Worm (Caenorhabditis elegans) whole organism, late embryonic: ENCODE measurements around the gene F07F6.7.

ENCODE experiments used
- C08G9.2 ChIP-seq: sonication (generic microtip); optimal IDR thresholded peaks from 2 replicates; lab custom pipeline; 2016; ENCODE audit warnings: mild to moderate bottlenecking, missing genetic modification characterization, moderate library complexity, missing compliant biosample characterization
- C38D4.7 ChIP-seq: fragments of 200-800 bp; sonication (Bioruptor generic); optimal IDR thresholded peaks from 2 replicates; lab custom pipeline; 2018; ENCODE audit warnings: mild to moderate bottlenecking, missing genetic modification characterization, moderate library complexity, missing compliant biosample characterization
- F13H6.1 ChIP-seq: sonication (generic microtip); optimal IDR thresholded peaks from 2 replicates; lab custom pipeline; 2016; ENCODE audit warnings: missing genetic modification characterization, missing compliant biosample characterization
- K09A11.1 ChIP-seq: sonication (generic microtip); optimal IDR thresholded peaks from 2 replicates; lab custom pipeline; 2017; ENCODE audit warnings: antibody characterized with exemption, mild to moderate bottlenecking, missing genetic modification characterization, missing compliant biosample characterization; ENCODE audit not compliant: insufficient read depth
- Y22D7AL.16 ChIP-seq: sonication (generic microtip); optimal IDR thresholded peaks from 2 replicates; lab custom pipeline; 2016; ENCODE audit warnings: missing genetic modification characterization, missing compliant biosample characterization
- ahr-1 ChIP-seq: sonication (generic microtip); optimal IDR thresholded peaks from 2 replicates; lab custom pipeline; 2016; ENCODE audit warnings: missing genetic modification characterization, missing compliant biosample characterization
- ceh-18 ChIP-seq: sonication (generic microtip); optimal IDR thresholded peaks from 2 replicates; lab custom pipeline; 2016; ENCODE audit warnings: missing genetic modification characterization, missing compliant biosample characterization
- ceh-19 ChIP-seq: fragments of 200-800 bp; sonication (Bioruptor generic); optimal IDR thresholded peaks from 2 replicates; lab custom pipeline; 2018; ENCODE audit warnings: mild to moderate bottlenecking, missing genetic modification characterization, missing compliant biosample characterization
- ceh-22 ChIP-seq: sonication (generic microtip); optimal IDR thresholded peaks from 2 replicates; lab custom pipeline; 2017; ENCODE audit warnings: missing biosample characterization, missing genetic modification characterization
- ceh-30 ChIP-seq: fragments of 150-350 bp; optimal IDR thresholded peaks from 2 replicates; lab custom pipeline; 2014; ENCODE audit warnings: missing biosample characterization, missing genetic modification characterization
- ceh-31 ChIP-seq: sonication (generic microtip); optimal IDR thresholded peaks from 2 replicates; lab custom pipeline; 2016; ENCODE audit warnings: missing genetic modification characterization, missing compliant biosample characterization
- ceh-34 ChIP-seq: sonication (generic microtip); optimal IDR thresholded peaks from 2 replicates; lab custom pipeline; 2016; ENCODE audit warnings: mild to moderate bottlenecking, missing genetic modification characterization, missing compliant biosample characterization
- ceh-48 ChIP-seq: sonication (generic microtip); optimal IDR thresholded peaks from 2 replicates; lab custom pipeline; 2016; ENCODE audit warnings: missing genetic modification characterization, inconsistent platforms, missing compliant biosample characterization
- che-1 ChIP-seq: sonication (generic microtip); optimal IDR thresholded peaks from 2 replicates; lab custom pipeline; 2016; ENCODE audit warnings: mild to moderate bottlenecking, missing genetic modification characterization, missing compliant biosample characterization
- dmd-4 ChIP-seq: sonication (generic microtip); optimal IDR thresholded peaks from 2 replicates; lab custom pipeline; 2016; ENCODE audit warnings: borderline replicate concordance, missing genetic modification characterization, missing compliant biosample characterization
- dve-1 ChIP-seq: sonication (generic microtip); optimal IDR thresholded peaks from 2 replicates; lab custom pipeline; 2017; ENCODE audit warnings: antibody characterized with exemption, mild to moderate bottlenecking, missing genetic modification characterization, missing compliant biosample characterization
- elt-2 ChIP-seq: sonication (generic microtip); optimal IDR thresholded peaks from 2 replicates; lab custom pipeline; 2016; ENCODE audit warnings: missing genetic modification reagents, missing genetic modification characterization, missing compliant biosample characterization
- ets-4 ChIP-seq: sonication (generic microtip); optimal IDR thresholded peaks from 2 replicates; lab custom pipeline; 2016; ENCODE audit warnings: missing genetic modification characterization, missing compliant biosample characterization
- fkh-6 ChIP-seq: sonication (generic microtip); optimal IDR thresholded peaks from 2 replicates; lab custom pipeline; 2016; ENCODE audit warnings: missing genetic modification characterization, missing compliant biosample characterization
- hlh-13 ChIP-seq: fragments of 200-800 bp; sonication (Bioruptor generic); optimal IDR thresholded peaks from 2 replicates; lab custom pipeline; 2018; ENCODE audit warnings: mild to moderate bottlenecking, missing genetic modification characterization, missing compliant biosample characterization
- hlh-15 ChIP-seq: sonication (generic microtip); optimal IDR thresholded peaks from 2 replicates; lab custom pipeline; 2016; ENCODE audit warnings: missing genetic modification characterization, missing compliant biosample characterization
- hlh-6 ChIP-seq: sonication (generic microtip); optimal IDR thresholded peaks from 2 replicates; lab custom pipeline; 2016; ENCODE audit warnings: missing genotype, missing genetic modification characterization, missing compliant biosample characterization
- hlh-8 ChIP-seq: sonication (generic microtip); optimal IDR thresholded peaks from 2 replicates; lab custom pipeline; 2016; ENCODE audit warnings: missing genotype, missing genetic modification characterization, missing compliant biosample characterization
- lim-6 ChIP-seq: sonication (generic microtip); optimal IDR thresholded peaks from 2 replicates; lab custom pipeline; 2016; ENCODE audit warnings: missing genetic modification characterization, missing compliant biosample characterization
- nfya-1 ChIP-seq: sonication (generic microtip); optimal IDR thresholded peaks from 2 replicates; lab custom pipeline; 2017; ENCODE audit warnings: missing genetic modification characterization, mild to moderate bottlenecking, missing compliant biosample characterization, antibody characterized with exemption, moderate library complexity
- nhr-232 ChIP-seq: sonication (generic microtip); optimal IDR thresholded peaks from 2 replicates; lab custom pipeline; 2016; ENCODE audit warnings: missing genetic modification characterization, missing compliant biosample characterization
- pat-9 ChIP-seq: fragments of 200-800 bp; sonication (Bioruptor generic); optimal IDR thresholded peaks from 2 replicates; lab custom pipeline; 2018; ENCODE audit warnings: mild to moderate bottlenecking, missing genetic modification characterization, moderate library complexity, missing compliant biosample characterization
- pax-1 ChIP-seq: fragments of 150-350 bp; optimal IDR thresholded peaks from 2 replicates; lab custom pipeline; 2014; ENCODE audit warnings: missing biosample characterization, missing genetic modification characterization
- pha-4 ChIP-seq: fragments of 150-350 bp; optimal IDR thresholded peaks from 2 replicates; lab custom pipeline; 2018; ENCODE audit warnings: missing biosample characterization, missing genetic modification reagents, missing genetic modification characterization
- pros-1 ChIP-seq: fragments of 150-350 bp; optimal IDR thresholded peaks from 2 replicates; lab custom pipeline; 2014; ENCODE audit warnings: missing biosample characterization, missing genetic modification reagents, missing genetic modification characterization
- ref-2 ChIP-seq: sonication (generic microtip); optimal IDR thresholded peaks from 2 replicates; lab custom pipeline; 2016; ENCODE audit warnings: missing genetic modification characterization, missing compliant biosample characterization
- rnt-1 ChIP-seq: sonication (generic microtip); optimal IDR thresholded peaks from 2 replicates; lab custom pipeline; 2016; ENCODE audit warnings: missing genetic modification characterization, missing compliant biosample characterization
- sdc-2 ChIP-seq: sonication (generic microtip); optimal IDR thresholded peaks from 2 replicates; lab custom pipeline; 2016; ENCODE audit warnings: missing genotype, missing genetic modification characterization, missing compliant biosample characterization
- sox-2 ChIP-seq: fragments of 200-800 bp; sonication (Bioruptor generic); IDR thresholded peaks from 2 replicates; pipeline ENCODE4 v1.3.6; 2022; ENCODE audit warnings: missing genetic modification reagents, missing genetic modification characterization, missing compliant biosample characterization
- sox-4 ChIP-seq: sonication (generic microtip); optimal IDR thresholded peaks from 2 replicates; lab custom pipeline; 2017; ENCODE audit warnings: mild to moderate bottlenecking, missing genetic modification characterization, inconsistent platforms, missing compliant biosample characterization
- syd-9 ChIP-seq: sonication (generic microtip); optimal IDR thresholded peaks from 2 replicates; lab custom pipeline; 2016; ENCODE audit warnings: mild to moderate bottlenecking, missing genetic modification characterization, moderate library complexity, missing compliant biosample characterization
- tbx-2 ChIP-seq: sonication (generic microtip); optimal IDR thresholded peaks from 2 replicates; lab custom pipeline; 2016; ENCODE audit warnings: missing genetic modification characterization, missing compliant biosample characterization
- ttx-3 ChIP-seq: sonication (generic microtip); optimal IDR thresholded peaks from 2 replicates; lab custom pipeline; 2016; ENCODE audit warnings: missing genetic modification reagents, missing genetic modification characterization, missing compliant biosample characterization
- unc-3 ChIP-seq, 2 experiments: fragments of 200-800 bp in 1 of 2; sonication (Bioruptor generic) in 1 of 2; sonication (generic microtip) in 1 of 2; conservative IDR thresholded peaks in 1 of 2; optimal IDR thresholded peaks in 1 of 2; 2 replicates each; pipeline versions ENCODE4 v1.3.6 to Lab custom; 2016 to 2022; ENCODE audit warnings: missing compliant biosample characterization in 2 of 2, missing genetic modification characterization in 2 of 2, missing genetic modification reagents in 1 of 2
- unc-42 ChIP-seq: sonication (generic microtip); optimal IDR thresholded peaks from 2 replicates; lab custom pipeline; 2016; ENCODE audit warnings: missing genotype, missing genetic modification characterization, missing compliant biosample characterization
- unc-55 ChIP-seq: sonication (generic microtip); optimal IDR thresholded peaks from 2 replicates; lab custom pipeline; 2017; ENCODE audit warnings: missing biosample characterization, missing genetic modification reagents, missing genetic modification characterization
- unc-86 ChIP-seq: sonication (generic microtip); optimal IDR thresholded peaks from 2 replicates; lab custom pipeline; 2016; ENCODE audit warnings: missing genetic modification characterization, missing compliant biosample characterization

F07F6.7 gene

ce11 chrII:5391447-5391846, 32.2 kb downstream of the F07F6.7 start:
- peak; percentile 2 for TF ChIP-seq elt-2
- no peak for TF ChIP-seq rnt-1
- TF ChIP-seq, all 69 proteins: peak for 1

ce11 chrII:5389831-5390323, 33.8 kb downstream of the F07F6.7 start, which contains the start of gene ndx-6:
TSS of gene ndx-6 (minus strand) at chrII:5389881.
- TF ChIP-seq ceh-48 (tag; lab: Kevin White, UChicago) (peak; percentile 46), ceh-19 (GFP tag; lab: Kevin White, UChicago) (peak; percentile 53), lim-6 (tag; lab: Kevin White, UChicago) (no peak), elt-2 (peak; percentile 91), sox-4 (tag; lab: Kevin White, UChicago) (no peak), pha-4 (tag; lab: Kevin White, UChicago) (no peak), Y22D7AL.16 (no peak), ceh-34 (tag; lab: Kevin White, UChicago) (peak; percentile 56), K09A11.1 (tag; lab: Kevin White, UChicago) (no peak), ahr-1 (tag; lab: Kevin White, UChicago) (no peak), ceh-18 (tag; lab: Kevin White, UChicago) (peak; percentile 60), rnt-1 (peak; percentile 43), C08G9.2 (tag; lab: Kevin White, UChicago) (peak; percentile 14), dve-1 (tag; lab: Kevin White, UChicago) (peak; percentile 40), unc-42 (peak; percentile 44), hlh-15 (tag; lab: Kevin White, UChicago) (no peak), nhr-232 (no peak), sdc-2 (peak; percentile 11), pat-9 (tag; lab: Kevin White, UChicago) (peak; percentile 42), hlh-6 (tag; lab: Kevin White, UChicago) (no peak), pros-1 (tag; lab: Kevin White, UChicago) (no peak), pax-1 (tag; lab: Kevin White, UChicago) (no peak), unc-55 (no peak), dmd-4 (no peak), ceh-31 (tag; lab: Kevin White, UChicago) (peak; percentile 78), ttx-3 (peak; percentile 19), che-1 (tag; lab: Kevin White, UChicago) (no peak), unc-86 (tag; lab: Kevin White, UChicago) (peak; percentile 43), ceh-30 (tag; lab: Kevin White, UChicago) (no peak), C38D4.7 (GFP tag; lab: Kevin White, UChicago) (peak; percentile 16), syd-9 (tag; lab: Kevin White, UChicago) (no peak), hlh-13 (GFP tag; lab: Kevin White, UChicago) (no peak), sox-2 (GFP tag; lab: Robert Waterston, UW) (no peak), ets-4 (tag; lab: Kevin White, UChicago) (peak; percentile 16), hlh-8 (peak; percentile 10), F13H6.1 (tag; lab: Kevin White, UChicago) (no peak), tbx-2 (tag; lab: Kevin White, UChicago) (peak; percentile 71), unc-3 (GFP tag; conservative IDR thresholded peaks at IDR 0.05; lab: Robert Waterston, UW) (no peak), unc-3 (tag; optimal IDR thresholded peaks at IDR 0.05; lab: Kevin White, UChicago) (peak; percentile 58), fkh-6 (tag; lab: Kevin White, UChicago) (peak; percentile 44), nfya-1 (tag; lab: Kevin White, UChicago) (peak; percentile 70), ref-2 (peak; percentile 55), ceh-22 (tag; lab: Kevin White, UChicago) (no peak)
